Worm (Caenorhabditis elegans): ENCODE results near the gene clec-187.
A peak's percentile ranks its signal among the peaks of the same experiment; 100 is the strongest.

The clec-187 gene

ce11 chrIV:12842895-12843294 is 28.4 kb downstream of the clec-187 start (continued):
- TF ChIP-seq vab-15 (tag; optimal IDR thresholded peaks at IDR 0.05) (peak; percentile 8), unc-86 (tag; optimal IDR thresholded peaks at IDR 0.05) (no peak), hlh-17 (GFP tag; optimal IDR thresholded peaks at IDR 0.05; ENCODE audit: borderline replicate concordance) (no peak), nhr-90 (tag; optimal IDR thresholded peaks at IDR 0.05; ENCODE audit: poor library complexity) (no peak), ceh-82 (tag; optimal IDR thresholded peaks at IDR 0.05) (no peak), nhr-71 (tag; optimal IDR thresholded peaks at IDR 0.05) (peak; percentile 42), nhr-11 (tag; optimal IDR thresholded peaks at IDR 0.05) (peak; percentile 1), zag-1 (tag; optimal IDR thresholded peaks at IDR 0.05) (no peak)

ce11 chrIV:12842121-12842520 is 29.2 kb downstream of the clec-187 start:
- no peak for TF ChIP-seq mep-1 (tag; optimal IDR thresholded peaks at IDR 0.05)
- TF ChIP-seq nhr-90 (tag; optimal IDR thresholded peaks at IDR 0.05; ENCODE audit: poor library complexity), result peak; percentile 8
- TF ChIP-seq jun-1 (tag; optimal IDR thresholded peaks at IDR 0.05), result peak; percentile 36
- no peak for TF ChIP-seq alr-1 (tag; optimal IDR thresholded peaks at IDR 0.05; ENCODE audit: borderline replicate concordance)
- TF ChIP-seq pqm-1 (tag; optimal IDR thresholded peaks at IDR 0.05), result no peak
- peak; percentile 98 for TF ChIP-seq elt-2 (tag; optimal IDR thresholded peaks at IDR 0.05)
- no peak for TF ChIP-seq unc-86 (tag; optimal IDR thresholded peaks at IDR 0.05)
- no peak for TF ChIP-seq tbx-2 (tag; optimal IDR thresholded peaks at IDR 0.05)
- no peak for TF ChIP-seq C16A3.4 (tag; optimal IDR thresholded peaks at IDR 0.05)
- TF ChIP-seq nhr-71 (tag; optimal IDR thresholded peaks at IDR 0.05), result peak; percentile 17
- TF ChIP-seq lin-14 (GFP tag; optimal IDR thresholded peaks at IDR 0.05), result peak; percentile 8
- no peak for TF ChIP-seq zag-1 (tag; optimal IDR thresholded peaks at IDR 0.05)
- TF ChIP-seq snu-23 (GFP tag; optimal IDR thresholded peaks at IDR 0.05), result no peak
- peak in 1 of 2 experiments; percentile 29 for TF ChIP-seq lin-35 (GFP tag; optimal IDR thresholded peaks at IDR 0.05)
- peak; percentile 8 for TF ChIP-seq pax-3 (tag; optimal IDR thresholded peaks at IDR 0.05)
- peak; percentile 33 for TF ChIP-seq nhr-20 (tag; optimal IDR thresholded peaks at IDR 0.05)
- TF ChIP-seq lin-13 (GFP tag; optimal IDR thresholded peaks at IDR 0.05), result no peak

- peak; percentile 52 for TF ChIP-seq nhr-85 (tag)
- TF ChIP-seq unc-98 (GFP tag; IDR thresholded peaks at IDR 0.05), result no peak
- no peak for TF ChIP-seq mef-2 (tag; optimal IDR thresholded peaks at IDR 0.05)
Measured at ce11 chrIV:12840873-12841272, 30.4 kb downstream of the clec-187 start.

ce11 chrIV:12840348-12840747 is 30.9 kb downstream of the clec-187 start:
- TF ChIP-seq nhr-77 (tag; optimal IDR thresholded peaks at IDR 0.05) (no peak), fkh-4 (tag; optimal IDR thresholded peaks at IDR 0.05; ENCODE audit: borderline replicate concordance) (no peak), nhr-20 (tag; optimal IDR thresholded peaks at IDR 0.05) (peak; percentile 40), grh-1 (GFP tag; IDR thresholded peaks at IDR 0.05) (peak; percentile 15; the same call in 1 of the 2 replicates), irx-1 (tag; optimal IDR thresholded peaks at IDR 0.05) (peak; percentile 5), lin-14 (GFP tag; optimal IDR thresholded peaks at IDR 0.05) (peak; percentile 83), C16A3.4 (tag; optimal IDR thresholded peaks at IDR 0.05) (no peak), snu-23 (GFP tag; optimal IDR thresholded peaks at IDR 0.05) (peak; percentile 51), lin-35 (GFP tag; optimal IDR thresholded peaks at IDR 0.05) (peak in 1 of 2 experiments; percentile 24), mep-1 (tag; optimal IDR thresholded peaks at IDR 0.05) (peak; percentile 28), nhr-28 (tag; optimal IDR thresholded peaks at IDR 0.05) (no peak), ceh-82 (tag; optimal IDR thresholded peaks at IDR 0.05) (peak in 2 of 3 experiments; percentile 13 to 16), pag-3 (tag; optimal IDR thresholded peaks at IDR 0.05; ENCODE audit: borderline replicate concordance, insufficient read depth) (no peak), lsy-2 (tag; optimal IDR thresholded peaks at IDR 0.05) (peak in 1 of 2 experiments; percentile 38), tbx-2 (tag; optimal IDR thresholded peaks at IDR 0.05) (peak; percentile 32), blmp-1 (tag; optimal IDR thresholded peaks at IDR 0.05) (peak; percentile 86), nhr-71 (tag; optimal IDR thresholded peaks at IDR 0.05) (peak; percentile 30), nhr-85 (tag) (peak; percentile 18), efl-1 (optimal IDR thresholded peaks at IDR 0.05) (peak in 1 of 2 experiments; percentile 16), efl-1 (GFP tag; optimal IDR thresholded peaks at IDR 0.05 in 1 of 2) (peak in 1 of 2 experiments; percentile 73), efl-3 (GFP tag; optimal IDR thresholded peaks at IDR 0.05) (no peak), dpl-1 (GFP tag; optimal IDR thresholded peaks at IDR 0.05) (peak in 1 of 3 experiments; percentile 29), nhr-11 (tag; optimal IDR thresholded peaks at IDR 0.05) (no peak)
